Worm (Caenorhabditis elegans) whole organism, late embryonic: Measurements from ENCODE around the gene nhr-288.

Experiments used
- Y22D7AL.16 ChIP-seq: sonication (generic microtip); optimal IDR thresholded peaks from 2 replicates; lab custom pipeline; 2016; ENCODE audit warnings: missing genetic modification characterization, missing compliant biosample characterization
- ahr-1 ChIP-seq: sonication (generic microtip); optimal IDR thresholded peaks from 2 replicates; lab custom pipeline; 2016; ENCODE audit warnings: missing genetic modification characterization, missing compliant biosample characterization
- ceh-14 ChIP-seq: sonication (generic microtip); optimal IDR thresholded peaks from 2 replicates; lab custom pipeline; 2016; ENCODE audit warnings: missing genotype, missing genetic modification characterization, missing compliant biosample characterization
- elt-2 ChIP-seq: sonication (generic microtip); optimal IDR thresholded peaks from 2 replicates; lab custom pipeline; 2016; ENCODE audit warnings: missing genetic modification reagents, missing genetic modification characterization, missing compliant biosample characterization
- fkh-10 ChIP-seq: fragments of 150-350 bp; optimal IDR thresholded peaks from 2 replicates; lab custom pipeline; 2014; ENCODE audit warnings: missing biosample characterization, missing genetic modification reagents, missing genetic modification characterization
- hlh-30 ChIP-seq: sonication (generic microtip); optimal IDR thresholded peaks from 2 replicates; lab custom pipeline; 2017; ENCODE audit warnings: antibody characterized with exemption, missing genetic modification characterization, missing compliant biosample characterization; ENCODE audit not compliant: insufficient read depth
- lin-11 ChIP-seq: fragments of 200-800 bp; sonication (Bioruptor generic); optimal IDR thresholded peaks from 2 replicates; lab custom pipeline; 2018; ENCODE audit warnings: mild to moderate bottlenecking, missing genetic modification characterization, missing compliant biosample characterization
- pha-2 ChIP-seq: sonication (generic microtip); optimal IDR thresholded peaks from 2 replicates; lab custom pipeline; 2017; ENCODE audit warnings: mild to moderate bottlenecking, missing genetic modification characterization, missing compliant biosample characterization
- rnt-1 ChIP-seq: sonication (generic microtip); optimal IDR thresholded peaks from 2 replicates; lab custom pipeline; 2016; ENCODE audit warnings: missing genetic modification characterization, missing compliant biosample characterization

- TF ChIP-seq rnt-1 (tag; lab: Kevin White, UChicago) (no peak), ceh-14 (tag; lab: Kevin White, UChicago) (no peak), fkh-10 (GFP tag; lab: Kevin White, UChicago) (no peak), Y22D7AL.16 (no peak), lin-11 (tag; lab: Kevin White, UChicago) (no peak), pha-2 (tag; lab: Kevin White, UChicago) (no peak), hlh-30 (tag; lab: Kevin White, UChicago) (no peak), ahr-1 (tag; lab: Kevin White, UChicago) (no peak), elt-2 (tag; lab: Kevin White, UChicago) (no peak)
These were observed 30.4 kb upstream of the nhr-288 start, which contains the start of gene ZK262.2 for ce11 chrV:18412887-18413286.
